Worm (Caenorhabditis elegans): ENCODE data around the gene nhr-13.

- TF ChIP-seq unc-62 (GFP tag; optimal IDR thresholded peaks at IDR 0.05) (no peak), ZK546.5 (tag; optimal IDR thresholded peaks at IDR 0.05) (no peak), nhr-12 (tag; optimal IDR thresholded peaks at IDR 0.05) (no peak), snpc-4 (tag; optimal IDR thresholded peaks at IDR 0.05) (no peak), ceh-82 (tag; optimal IDR thresholded peaks at IDR 0.05) (no peak), nhr-77 (tag; optimal IDR thresholded peaks at IDR 0.05) (no peak), ceh-16 (tag; optimal IDR thresholded peaks at IDR 0.05) (no peak)
These were observed 40.9 kb downstream of the nhr-13 start, which contains the start of gene nhr-96 for ce11 chrV:2233177-2233576.
